Worm (Caenorhabditis elegans): ENCODE results near the gene R08F11.1.

DNA sequence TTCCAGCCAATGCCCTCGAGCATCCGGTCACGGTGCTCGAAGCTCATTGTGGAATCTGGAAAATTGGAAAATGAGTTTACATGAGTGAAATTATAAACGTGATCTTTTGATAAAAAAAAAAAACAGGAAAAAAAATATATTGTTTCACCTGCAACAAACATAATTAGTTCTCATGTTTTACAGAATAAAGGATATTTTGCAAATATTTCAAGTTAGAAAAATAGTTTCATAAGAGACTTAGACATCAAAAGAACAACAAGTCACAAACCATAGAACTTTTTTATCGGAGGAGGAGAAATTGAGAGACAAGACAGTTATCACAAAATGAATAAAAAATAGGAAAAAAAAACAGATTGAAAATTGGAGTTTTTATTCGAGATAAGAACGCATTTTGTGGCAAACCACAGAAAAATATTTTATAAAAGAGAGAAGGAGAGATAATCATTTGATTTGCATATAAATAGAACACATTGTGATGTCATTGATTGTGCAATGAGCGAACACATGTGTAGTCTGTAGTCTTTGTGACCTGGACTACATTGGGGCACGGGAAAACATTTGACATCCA lies at the start of gene R08F11.1:
- TF ChIP-seq ztf-29 (GFP tag; IDR thresholded peaks at IDR 0.05) (no peak), T22C8.4 (GFP tag; IDR thresholded peaks at IDR 0.05) (no peak), tab-1 (GFP tag; IDR thresholded peaks at IDR 0.05) (no peak), med-1 (GFP tag; optimal IDR thresholded peaks at IDR 0.05; ENCODE audit: insufficient read depth) (no peak), ztf-23 (GFP tag; IDR thresholded peaks at IDR 0.05) (no peak), klf-2 (GFP tag; conservative IDR thresholded peaks at IDR 0.05) (no peak), flt-1 (GFP tag; IDR thresholded peaks at IDR 0.05) (no peak), cog-1 (tag; optimal IDR thresholded peaks at IDR 0.05) (no peak)
